Fruit fly (Drosophila melanogaster) whole organism, embryonic: ENCODE data around the gene CG13659.

Experiments
- Ada2b ChIP-seq: fragments of 200-800 bp; sonication (Bioruptor generic); IDR thresholded peaks from 2 replicates; pipeline ENCODE4 v1.3.6; 2022; ENCODE audit warnings: missing biosample characterization, missing genetic modification characterization
- Antp ChIP-seq: fragments of 200-800 bp; sonication (Bioruptor generic); optimal IDR thresholded peaks from 3 replicates; lab custom pipeline; 2016; ENCODE audit warnings: missing biosample characterization, missing genetic modification characterization
- B-H1 ChIP-seq: fragments of 200-800 bp; sonication (Bioruptor generic); IDR thresholded peaks from 3 replicates; pipeline ENCODE4 v1.3.6; 2022; ENCODE audit warnings: missing biosample characterization, missing genetic modification characterization
- Bdp1 ChIP-seq: fragments of 200-800 bp; sonication (Bioruptor generic); optimal IDR thresholded peaks from 3 replicates; lab custom pipeline; 2016; ENCODE audit warnings: missing biosample characterization, missing genetic modification characterization
- CG1024 ChIP-seq: fragments of 200-800 bp; sonication (Bioruptor generic); IDR thresholded peaks from 2 replicates; pipeline ENCODE4 v1.3.6; 2022; ENCODE audit warnings: missing biosample characterization, missing genetic modification characterization
- CG13287 ChIP-seq: fragments of 200-800 bp; sonication (Bioruptor generic); IDR thresholded peaks from 2 replicates; pipeline ENCODE4 v1.3.6; 2022; ENCODE audit warnings: missing biosample characterization, missing genetic modification characterization; ENCODE audit not compliant: partially characterized antibody
- CG14050 ChIP-seq: fragments of 200-800 bp; sonication (Bioruptor generic); IDR thresholded peaks from 3 replicates; pipeline ENCODE4 v1.3.6; 2022; ENCODE audit warnings: missing biosample characterization, missing genetic modification characterization
- CG14667 ChIP-seq: fragments of 200-800 bp; sonication (Bioruptor generic); IDR thresholded peaks from 2 replicates; pipeline ENCODE4 v1.3.6; 2022; ENCODE audit warnings: missing biosample characterization, missing genetic modification characterization
- CG14710 ChIP-seq: fragments of 200-800 bp; sonication (Bioruptor generic); optimal IDR thresholded peaks from 3 replicates; lab custom pipeline; 2019; ENCODE audit warnings: missing biosample characterization, mild to moderate bottlenecking, missing genetic modification characterization, moderate library complexity
- CG15011 ChIP-seq: fragments of 200-800 bp; sonication (Bioruptor generic); optimal IDR thresholded peaks from 3 replicates; lab custom pipeline; 2018; ENCODE audit warnings: missing biosample characterization, mild to moderate bottlenecking, missing genetic modification characterization
- CG17186 ChIP-seq: fragments of 200-800 bp; sonication (Bioruptor generic); optimal IDR thresholded peaks from 3 replicates; lab custom pipeline; 2017; ENCODE audit warnings: missing biosample characterization, missing genetic modification reagents, missing genetic modification characterization
- CG17612 ChIP-seq: fragments of 200-800 bp; sonication (Bioruptor generic); IDR thresholded peaks from 2 replicates; pipeline ENCODE4 v1.3.6; 2022; ENCODE audit warnings: missing biosample characterization, missing genetic modification characterization
- CG18764 ChIP-seq: fragments of 200-800 bp; sonication (Bioruptor generic); optimal IDR thresholded peaks from 3 replicates; lab custom pipeline; 2016; ENCODE audit warnings: missing biosample characterization, missing genetic modification characterization
- CG2120 ChIP-seq: fragments of 200-800 bp; sonication (Bioruptor generic); optimal IDR thresholded peaks from 3 replicates; lab custom pipeline; 2016; ENCODE audit warnings: missing biosample characterization, missing genetic modification characterization
- CG32772 ChIP-seq: fragments of 200-800 bp; sonication (Bioruptor generic); IDR thresholded peaks from 2 replicates; pipeline ENCODE4 v1.3.6; 2022; ENCODE audit warnings: missing biosample characterization, missing genetic modification characterization
- CG34376 ChIP-seq: fragments of 200-800 bp; sonication (Bioruptor generic); optimal IDR thresholded peaks from 2 replicates; lab custom pipeline; 2018; ENCODE audit warnings: missing biosample characterization, mild to moderate bottlenecking, missing genetic modification characterization
- CG3838 ChIP-seq: fragments of 200-800 bp; sonication (Bioruptor generic); optimal IDR thresholded peaks from 3 replicates; lab custom pipeline; 2016; ENCODE audit warnings: missing biosample characterization, missing genetic modification characterization
- CG42726 ChIP-seq: fragments of 200-800 bp; sonication (Bioruptor generic); IDR thresholded peaks from 2 replicates; pipeline ENCODE4 v1.3.6; 2022; ENCODE audit warnings: missing biosample characterization, missing genetic modification characterization; ENCODE audit not compliant: partially characterized antibody
- CG4730 ChIP-seq: fragments of 200-800 bp; sonication (Bioruptor generic); IDR thresholded peaks from 2 replicates; pipeline ENCODE4 v1.3.6; 2022; ENCODE audit warnings: missing biosample characterization, missing genetic modification characterization
- CG9932 ChIP-seq: fragments of 200-800 bp; sonication (Bioruptor generic); IDR thresholded peaks from 2 replicates; pipeline ENCODE4 v1.3.6; 2022; ENCODE audit warnings: missing biosample characterization, missing genetic modification characterization
- Deaf1 ChIP-seq: fragments of 200-800 bp; optimal IDR thresholded peaks from 3 replicates; lab custom pipeline; 2019; ENCODE audit warnings: missing biosample characterization, mild to moderate bottlenecking, missing genetic modification characterization, moderate library complexity
- Doc2 ChIP-seq: fragments of 200-800 bp; sonication (Bioruptor generic); IDR thresholded peaks from 2 replicates; pipeline ENCODE4 v1.3.6; 2022; ENCODE audit warnings: missing biosample characterization, missing genetic modification characterization
- E2f1 ChIP-seq: fragments of 200-800 bp; sonication (Bioruptor generic); IDR thresholded peaks from 2 replicates; pipeline ENCODE4 v1.3.6; 2022; ENCODE audit warnings: missing biosample characterization, missing genetic modification characterization
- Ets97D ChIP-seq: fragments of 200-800 bp; sonication (Bioruptor generic); optimal IDR thresholded peaks from 3 replicates; lab custom pipeline; 2016; ENCODE audit warnings: missing biosample characterization, missing genetic modification characterization
- Fer2 ChIP-seq: fragments of 200-800 bp; sonication (Bioruptor generic); optimal IDR thresholded peaks from 2 replicates; lab custom pipeline; 2018; ENCODE audit warnings: missing biosample characterization, mild to moderate bottlenecking, missing genetic modification characterization, moderate library complexity
- HmgZ ChIP-seq: fragments of 200-800 bp; sonication (Bioruptor generic); optimal IDR thresholded peaks from 2 replicates; lab custom pipeline; 2018; ENCODE audit warnings: missing biosample characterization, mild to moderate bottlenecking, missing genetic modification characterization
- Hmr ChIP-seq: fragments of 200-800 bp; sonication (Bioruptor generic); optimal IDR thresholded peaks from 3 replicates; lab custom pipeline; 2017; ENCODE audit warnings: mild to moderate bottlenecking, missing biosample characterization, missing genetic modification reagents, missing genetic modification characterization
- Med ChIP-seq: fragments of 200-800 bp; sonication (Bioruptor generic); peaks from one replicate; lab custom pipeline; 2016; ENCODE audit warnings: missing biosample characterization, missing genetic modification characterization, mild to moderate bottlenecking, inconsistent platforms, moderate library complexity
- Myb ChIP-seq: fragments of 200-800 bp; sonication (Bioruptor generic); optimal IDR thresholded peaks from 2 replicates; lab custom pipeline; 2016; ENCODE audit warnings: missing biosample characterization, missing genetic modification characterization
- Six4 ChIP-seq: fragments of 200-800 bp; sonication (Bioruptor generic); optimal IDR thresholded peaks from 2 replicates; lab custom pipeline; 2016; ENCODE audit warnings: missing biosample characterization, missing genetic modification characterization
- Spps ChIP-seq: fragments of 200-800 bp; sonication (Bioruptor generic); optimal IDR thresholded peaks from 2 replicates; lab custom pipeline; 2018; ENCODE audit warnings: missing biosample characterization, mild to moderate bottlenecking, missing genetic modification characterization
- Ssrp ChIP-seq: fragments of 200-800 bp; sonication (Bioruptor generic); optimal IDR thresholded peaks from 2 replicates; lab custom pipeline; 2018; ENCODE audit warnings: missing biosample characterization, mild to moderate bottlenecking, missing genetic modification characterization, moderate library complexity
- Tbp ChIP-seq: fragments of >200 bp; optimal IDR thresholded peaks from 2 replicates; lab custom pipeline; 2018; ENCODE audit warnings: missing biosample characterization, missing genetic modification characterization
- Xbp1 ChIP-seq: fragments of 200-800 bp; sonication (Bioruptor generic); optimal IDR thresholded peaks from 3 replicates; lab custom pipeline; 2016; ENCODE audit warnings: missing biosample characterization, mild to moderate bottlenecking, missing genetic modification characterization
- amos ChIP-seq: fragments of 200-800 bp; sonication (Bioruptor generic); IDR thresholded peaks from 2 replicates; pipeline ENCODE4 v1.3.6; 2022; ENCODE audit warnings: missing biosample characterization, missing genetic modification characterization; ENCODE audit not compliant: partially characterized antibody
- ash1 ChIP-seq: fragments of 200-800 bp; sonication (Bioruptor generic); optimal IDR thresholded peaks from 2 replicates; lab custom pipeline; 2018; ENCODE audit warnings: missing biosample characterization, mild to moderate bottlenecking, missing genetic modification characterization
- exex ChIP-seq: fragments of 200-800 bp; sonication (Bioruptor generic); optimal IDR thresholded peaks from 4 replicates; lab custom pipeline; 2018; ENCODE audit warnings: missing biosample characterization, mild to moderate bottlenecking, missing genetic modification characterization, moderate library complexity
- gcm2 ChIP-seq: fragments of 200-800 bp; sonication (Bioruptor generic); optimal IDR thresholded peaks from 2 replicates; lab custom pipeline; 2016; ENCODE audit warnings: missing biosample characterization, missing genetic modification characterization
- gro ChIP-seq: fragments of 200-800 bp; sonication (Bioruptor generic); optimal IDR thresholded peaks from 2 replicates; lab custom pipeline; 2016; ENCODE audit warnings: missing biosample characterization, missing genetic modification characterization
- h ChIP-seq: fragments of >200 bp; optimal IDR thresholded peaks from 2 replicates; lab custom pipeline; 2017
- hb ChIP-seq: fragments of 200-800 bp; sonication (Bioruptor generic); IDR thresholded peaks from 3 replicates; pipeline ENCODE4 v1.3.6; 2022; ENCODE audit warnings: missing biosample characterization, missing genetic modification characterization; ENCODE audit not compliant: partially characterized antibody
- lmd ChIP-seq: fragments of 200-800 bp; sonication (Bioruptor generic); IDR thresholded peaks from 2 replicates; pipeline ENCODE4 v1.3.6; 2022; ENCODE audit warnings: missing biosample characterization, missing genetic modification characterization
- mam ChIP-seq: fragments of 200-800 bp; sonication (Bioruptor generic); optimal IDR thresholded peaks from 3 replicates; lab custom pipeline; 2016; ENCODE audit warnings: missing biosample characterization, missing genetic modification characterization
- nmo ChIP-seq: fragments of 200-800 bp; sonication (Bioruptor generic); optimal IDR thresholded peaks from 2 replicates; lab custom pipeline; 2018; ENCODE audit warnings: missing biosample characterization, mild to moderate bottlenecking, missing genetic modification characterization, moderate library complexity
- org-1 ChIP-seq: fragments of 200-800 bp; sonication (Bioruptor generic); optimal IDR thresholded peaks from 2 replicates; lab custom pipeline; 2017; ENCODE audit warnings: missing biosample characterization, missing genetic modification characterization
- sd ChIP-seq: fragments of 200-800 bp; sonication (Bioruptor generic); optimal IDR thresholded peaks from 3 replicates; lab custom pipeline; 2018; ENCODE audit warnings: missing biosample characterization, mild to moderate bottlenecking, missing genetic modification characterization, moderate library complexity
- ssp ChIP-seq: fragments of 200-800 bp; sonication (Bioruptor generic); IDR thresholded peaks from 2 replicates; pipeline ENCODE4 v1.3.6; 2022; ENCODE audit warnings: missing biosample characterization, missing genetic modification characterization
- tll ChIP-seq, 2 experiments: fragments of 200-800 bp in 1 of 2; fragments of >200 bp in 1 of 2; sonication (Bioruptor generic) in 1 of 2; optimal IDR thresholded peaks; 2 replicates each; lab custom pipeline; 2017 to 2019; ENCODE audit warnings: missing biosample characterization in 2 of 2, missing genetic modification characterization in 2 of 2, mild to moderate bottlenecking in 1 of 2, moderate library complexity in 1 of 2
- wor ChIP-seq: fragments of 200-800 bp; sonication (Bioruptor generic); IDR thresholded peaks from 2 replicates; pipeline ENCODE4 v1.3.6; 2022; ENCODE audit warnings: missing biosample characterization, missing genetic modification characterization
- zfh1 ChIP-seq: fragments of 200-800 bp; sonication (Bioruptor generic); IDR thresholded peaks from 3 replicates; pipeline ENCODE4 v1.3.6; 2022; ENCODE audit warnings: missing biosample characterization, missing genetic modification characterization

Gene CG13659

dm6 chr3R:25269909-25270308, 30.8 kb upstream of the CG13659 start, which contains the start of the genes CG11889 and CG11891:
TSS of gene CG11889 (plus strand) at chr3R:25270209.
TSS of gene CG11891 (plus strand) at chr3R:25270209.
- TF ChIP-seq Med (GFP tag; lab: Kevin White, UChicago) (peak; percentile 12), CG13287 (no peak), exex (no peak), Deaf1 (tag; lab: Kevin White, UChicago) (no peak)

- TF ChIP-seq org-1 (GFP tag; lab: Kevin White, UChicago), result no peak
- TF ChIP-seq hb (GFP tag; lab: Robert Waterston, UW), result no peak
- no peak for TF ChIP-seq amos (GFP tag; lab: Robert Waterston, UW)
- TF ChIP-seq Myb, result no peak
- no peak for TF ChIP-seq gro (GFP tag; lab: Kevin White, UChicago)
- no peak for TF ChIP-seq HmgZ (tag; lab: Kevin White, UChicago)
- TF ChIP-seq lmd (GFP tag; lab: Robert Waterston, UW), result no peak
- no peak for TF ChIP-seq nmo (GFP tag; lab: Kevin White, UChicago)
- TF ChIP-seq CG3838 (GFP tag; lab: Kevin White, UChicago), result no peak
- no peak for TF ChIP-seq Tbp (GFP tag; lab: Kevin White, UChicago)
- TF ChIP-seq CG17186 (GFP tag; lab: Kevin White, UChicago), result no peak
- TF ChIP-seq Hmr (GFP tag; lab: Kevin White, UChicago), result no peak
- TF ChIP-seq, all 482 proteins: peak for 0
Measured at dm6 chr3R:25273537-25273936, 27.2 kb upstream of the CG13659 start, which contains the start of gene CG11878. TSS of gene CG11878 (plus strand) at chr3R:25273837.

- TF ChIP-seq Bdp1 (GFP tag; lab: Kevin White, UChicago), result no peak
- TF ChIP-seq CG1024 (GFP tag; lab: Robert Waterston, UW), result no peak
- no peak for TF ChIP-seq ssp
- no peak for TF ChIP-seq wor
- no peak for TF ChIP-seq Six4 (GFP tag; lab: Kevin White, UChicago)
- TF ChIP-seq Ssrp (tag; lab: Kevin White, UChicago), result no peak
- TF ChIP-seq Myb, result no peak
- no peak for TF ChIP-seq Spps (tag; lab: Kevin White, UChicago)
- TF ChIP-seq CG14710, result no peak
- no peak for TF ChIP-seq gcm2 (GFP tag; lab: Kevin White, UChicago)
- no peak for TF ChIP-seq B-H1
- no peak for TF ChIP-seq zfh1 (GFP tag; lab: Robert Waterston, UW)
- TF ChIP-seq Antp, result no peak
- no peak for TF ChIP-seq Xbp1 (GFP tag; lab: Kevin White, UChicago)
- TF ChIP-seq Fer2 (tag; lab: Kevin White, UChicago), result no peak
- peak; percentile 47 for TF ChIP-seq CG34376
- no peak for TF ChIP-seq h (lab: Kevin White, UChicago)
- no peak for TF ChIP-seq CG14667 (GFP tag; lab: Robert Waterston, UW)
- TF ChIP-seq E2f1 (GFP tag; lab: Robert Waterston, UW), result no peak
- no peak for TF ChIP-seq tll (GFP tag; optimal IDR thresholded peaks at IDR 0.05; lab: Kevin White, UChicago)
- TF ChIP-seq CG2120 (GFP tag; lab: Kevin White, UChicago), result peak; percentile 29
- no peak for TF ChIP-seq Ets97D (GFP tag; lab: Kevin White, UChicago)
- no peak for TF ChIP-seq CG15011 (GFP tag; lab: Kevin White, UChicago)
- TF ChIP-seq CG9932 (GFP tag; lab: Robert Waterston, UW), result no peak
- no peak for TF ChIP-seq CG17612 (GFP tag; lab: Robert Waterston, UW)
- no peak for TF ChIP-seq ash1 (GFP tag; lab: Kevin White, UChicago)
- no peak for TF ChIP-seq Ada2b (GFP tag; lab: Robert Waterston, UW)
- no peak for TF ChIP-seq CG32772
- no peak for TF ChIP-seq sd (tag; lab: Kevin White, UChicago)
- no peak for TF ChIP-seq CG18764 (GFP tag; lab: Kevin White, UChicago)
- no peak for TF ChIP-seq CG14050 (GFP tag; lab: Robert Waterston, UW)
- no peak for TF ChIP-seq mam
- no peak for TF ChIP-seq Doc2 (GFP tag; lab: Robert Waterston, UW)
- TF ChIP-seq CG42726 (GFP tag; lab: Robert Waterston, UW), result no peak
- TF ChIP-seq CG4730, result no peak
Measured at dm6 chr3R:25275276-25275675, 25.4 kb upstream of the CG13659 start.
